Fruit fly (Drosophila melanogaster): ENCODE data around the gene JMJD6.

- no peak for TF ChIP-seq CG8765 (GFP tag; IDR thresholded peaks at IDR 0.05)
- TF ChIP-seq CG1602 (GFP tag; optimal IDR thresholded peaks at IDR 0.05), result no peak
- no peak for TF ChIP-seq D19B (GFP tag; optimal IDR thresholded peaks at IDR 0.05)
- TF ChIP-seq sim (GFP tag; IDR thresholded peaks at IDR 0.05), result no peak
- no peak for TF ChIP-seq CG1233 (GFP tag; optimal IDR thresholded peaks at IDR 0.05)
- no peak for TF ChIP-seq Nf-YC (tag; optimal IDR thresholded peaks at IDR 0.05)
- TF ChIP-seq CG15696 (tag; optimal IDR thresholded peaks at IDR 0.05), result no peak
- no peak for TF ChIP-seq CG14050 (GFP tag; IDR thresholded peaks at IDR 0.05)
These were observed 13.5 kb upstream of the JMJD6 start, which contains the start of gene CG18596 for dm6 chr3R:22375674-22376073.

Measured in whole organism, embryonic.